Worm (Caenorhabditis elegans): ENCODE measurements around the gene F28H6.7.

The F28H6.7 gene

DNA sequence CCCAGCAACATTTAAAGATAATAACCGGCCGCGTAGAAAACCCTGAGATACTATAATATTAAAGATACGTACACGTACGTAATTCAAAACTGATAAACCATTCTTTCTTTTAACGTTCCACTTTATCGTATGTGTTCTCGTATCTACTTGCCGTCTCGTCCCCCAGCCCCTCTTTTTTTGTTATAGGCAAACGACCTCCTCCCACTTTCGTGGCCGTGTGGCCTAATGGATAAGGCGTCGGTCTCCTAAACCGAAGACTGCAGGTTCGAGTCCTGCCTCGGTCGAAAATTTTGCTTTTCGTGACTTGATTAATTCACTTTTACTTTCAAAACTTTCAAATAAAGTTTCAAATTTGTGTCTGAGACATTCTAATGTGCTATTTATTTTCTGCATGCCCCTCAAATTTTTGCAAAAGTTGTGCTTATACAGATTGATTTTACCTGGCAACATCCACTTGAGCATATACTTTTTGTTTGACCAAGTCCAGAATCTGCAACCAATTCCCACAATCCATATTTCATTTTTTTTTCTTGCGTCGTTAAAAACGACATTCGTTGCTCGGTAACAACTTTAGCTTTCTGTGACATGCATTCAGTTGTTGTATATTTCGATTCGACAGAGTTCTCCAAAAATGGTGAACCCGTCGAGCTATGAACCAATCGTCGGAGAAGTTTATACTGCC is at the start of gene F28H6.7 (continued):
- TF ChIP-seq dpl-1 (GFP tag; optimal IDR thresholded peaks at IDR 0.05) (peak; percentile 32), unc-39 (tag; optimal IDR thresholded peaks at IDR 0.05) (no peak), zfp-2 (tag; optimal IDR thresholded peaks at IDR 0.05) (peak; percentile 9), mdl-1 (tag; optimal IDR thresholded peaks at IDR 0.05) (no peak), duxl-1 (tag; optimal IDR thresholded peaks at IDR 0.05; ENCODE audit: poor library complexity) (peak; percentile 27), mep-1 (tag; optimal IDR thresholded peaks at IDR 0.05) (peak; percentile 52)

DNA sequence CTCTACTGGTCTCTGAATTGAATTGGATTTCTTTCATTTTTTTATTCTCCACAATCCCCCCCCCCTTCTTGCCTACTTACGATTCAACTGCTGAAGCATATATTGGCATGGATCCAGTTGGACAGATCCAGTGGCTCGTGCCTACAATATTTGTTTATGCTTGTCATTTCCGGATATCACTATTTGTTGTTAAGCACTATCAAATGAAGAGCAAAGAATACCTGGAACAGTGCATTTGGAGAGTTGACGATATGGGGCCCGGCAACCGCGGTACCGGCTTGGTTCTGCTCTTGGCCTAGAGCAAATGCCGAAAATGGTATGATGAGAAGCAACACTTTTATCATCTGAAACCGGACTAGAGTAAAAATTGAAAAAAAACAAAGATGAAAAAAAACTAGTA is 48.3 kb upstream of the F28H6.7 start, which contains the start of gene lgc-21:
lgc-21 (minus strand) TSS at position 344 of the 400 bp plus-strand sequence.
- TF ChIP-seq zfp-3 (GFP tag; conservative IDR thresholded peaks at IDR 0.05) (no peak), F49E8.2 (tag; optimal IDR thresholded peaks at IDR 0.05; ENCODE audit: borderline replicate concordance) (no peak), ceh-44 (GFP tag; IDR thresholded peaks at IDR 0.05) (no peak), aha-1 (tag) (peak; percentile 96), nhr-237 (tag; optimal IDR thresholded peaks at IDR 0.05) (no peak)

DNA sequence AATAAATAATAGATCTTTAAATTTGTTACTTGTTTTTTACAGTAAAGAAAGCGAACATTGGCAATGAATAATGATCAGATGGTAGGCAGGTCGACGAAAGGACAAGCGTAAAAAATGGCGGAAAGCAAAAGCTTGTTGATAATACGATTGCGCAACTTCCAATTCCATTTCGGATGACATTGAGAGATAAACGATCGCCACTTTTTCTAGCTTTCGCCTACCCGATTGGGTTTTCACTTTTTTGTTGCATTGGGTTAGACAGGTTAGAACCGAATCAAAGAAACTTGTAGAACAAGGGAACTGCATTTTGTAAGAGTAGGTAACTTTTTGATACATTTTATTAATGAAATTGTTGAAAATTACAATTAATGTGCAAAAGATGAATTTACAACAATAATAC is 46.4 kb upstream of the F28H6.7 start:
- TF ChIP-seq hlh-11 (tag; optimal IDR thresholded peaks at IDR 0.05) (no peak), lir-3 (tag; optimal IDR thresholded peaks at IDR 0.05) (no peak), dmd-9 (GFP tag; IDR thresholded peaks at IDR 0.05) (no peak), F10B5.3 (tag; optimal IDR thresholded peaks at IDR 0.05) (no peak), nhr-237 (tag; optimal IDR thresholded peaks at IDR 0.05) (no peak), ZK337.2 (GFP tag; IDR thresholded peaks at IDR 0.05) (no peak), lin-15B (tag; optimal IDR thresholded peaks at IDR 0.05) (no peak), arid-1 (GFP tag; conservative IDR thresholded peaks at IDR 0.05) (no peak), dpl-1 (GFP tag; optimal IDR thresholded peaks at IDR 0.05) (no peak)

DNA sequence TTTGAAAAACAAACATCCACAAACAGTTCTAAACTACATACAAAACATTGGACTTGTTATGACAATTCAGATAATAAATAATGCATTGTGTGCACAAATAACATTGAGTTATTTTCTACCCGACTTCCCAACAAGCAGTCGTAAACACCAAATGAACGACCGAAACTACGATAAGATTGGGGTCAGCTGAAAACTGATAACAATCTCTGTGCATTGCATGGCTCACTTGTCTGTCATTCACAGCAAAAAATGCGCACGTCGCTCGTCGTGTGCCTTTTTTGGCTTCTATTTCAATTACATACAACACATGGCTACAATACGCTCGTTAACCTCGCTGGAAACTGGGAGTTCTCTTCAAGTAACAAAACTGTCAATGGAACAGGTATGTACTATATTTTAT is 45.0 kb upstream of the F28H6.7 start, which contains the start of gene C33G3.4:
C33G3.4 (plus strand) TSS at position 213 of the 400 bp plus-strand sequence.
- TF ChIP-seq jun-1 (tag; optimal IDR thresholded peaks at IDR 0.05): no peak
- TF ChIP-seq nhr-102 (tag; optimal IDR thresholded peaks at IDR 0.05): peak; percentile 60
- TF ChIP-seq cey-2 (tag; optimal IDR thresholded peaks at IDR 0.05; ENCODE audit: borderline replicate concordance, insufficient read depth): no peak
- TF ChIP-seq hlh-11 (tag; optimal IDR thresholded peaks at IDR 0.05): peak; percentile 94
- peak; percentile 92 for TF ChIP-seq tra-1 (GFP tag; IDR thresholded peaks at IDR 0.05)
- no peak for TF ChIP-seq zfp-2 (tag; optimal IDR thresholded peaks at IDR 0.05)
- no peak for TF ChIP-seq F10B5.3 (tag; optimal IDR thresholded peaks at IDR 0.05)
- TF ChIP-seq nhr-41 (GFP tag; IDR thresholded peaks at IDR 0.05): peak; percentile 93; the same call in 1 of the 2 replicates
- peak; percentile 89 for TF ChIP-seq nhr-28 (tag; optimal IDR thresholded peaks at IDR 0.05)
- TF ChIP-seq mxl-3 (GFP tag; optimal IDR thresholded peaks at IDR 0.05): peak; percentile 64
- TF ChIP-seq saeg-2 (GFP tag; IDR thresholded peaks at IDR 0.05): 0 out of 2 replicates have a peak, but pooled peaks have one; percentile 45
- peak; percentile 76 for TF ChIP-seq dve-1 (tag; optimal IDR thresholded peaks at IDR 0.05; ENCODE audit: insufficient read depth)
- peak; percentile 86 for TF ChIP-seq pqm-1 (tag; optimal IDR thresholded peaks at IDR 0.05)
- TF ChIP-seq Y105C5A.15 (GFP tag; IDR thresholded peaks at IDR 0.05): no peak
- peak in 1 of 2 experiments; percentile 32 for TF ChIP-seq daf-16 (GFP tag; optimal IDR thresholded peaks at IDR 0.05)
- TF ChIP-seq daf-16 (tag; optimal IDR thresholded peaks at IDR 0.05): peak; percentile 98
- peak; percentile 75 for TF ChIP-seq ceh-20 (GFP tag; IDR thresholded peaks at IDR 0.05)
- TF ChIP-seq php-3 (GFP tag; IDR thresholded peaks at IDR 0.05): peak; percentile 95
- peak; percentile 53 for TF ChIP-seq nhr-48 (tag; optimal IDR thresholded peaks at IDR 0.05)
- TF ChIP-seq dmd-6 (GFP tag; IDR thresholded peaks at IDR 0.05): peak; percentile 95
- TF ChIP-seq mxl-2 (GFP tag; conservative IDR thresholded peaks at IDR 0.05): no peak
- TF ChIP-seq R02D3.7 (tag; optimal IDR thresholded peaks at IDR 0.05): no peak
- peak; percentile 41 for TF ChIP-seq nhr-77 (tag; optimal IDR thresholded peaks at IDR 0.05)
